Fruit fly (Drosophila melanogaster): ENCODE data around the gene LysP.

The LysP gene

DNA sequence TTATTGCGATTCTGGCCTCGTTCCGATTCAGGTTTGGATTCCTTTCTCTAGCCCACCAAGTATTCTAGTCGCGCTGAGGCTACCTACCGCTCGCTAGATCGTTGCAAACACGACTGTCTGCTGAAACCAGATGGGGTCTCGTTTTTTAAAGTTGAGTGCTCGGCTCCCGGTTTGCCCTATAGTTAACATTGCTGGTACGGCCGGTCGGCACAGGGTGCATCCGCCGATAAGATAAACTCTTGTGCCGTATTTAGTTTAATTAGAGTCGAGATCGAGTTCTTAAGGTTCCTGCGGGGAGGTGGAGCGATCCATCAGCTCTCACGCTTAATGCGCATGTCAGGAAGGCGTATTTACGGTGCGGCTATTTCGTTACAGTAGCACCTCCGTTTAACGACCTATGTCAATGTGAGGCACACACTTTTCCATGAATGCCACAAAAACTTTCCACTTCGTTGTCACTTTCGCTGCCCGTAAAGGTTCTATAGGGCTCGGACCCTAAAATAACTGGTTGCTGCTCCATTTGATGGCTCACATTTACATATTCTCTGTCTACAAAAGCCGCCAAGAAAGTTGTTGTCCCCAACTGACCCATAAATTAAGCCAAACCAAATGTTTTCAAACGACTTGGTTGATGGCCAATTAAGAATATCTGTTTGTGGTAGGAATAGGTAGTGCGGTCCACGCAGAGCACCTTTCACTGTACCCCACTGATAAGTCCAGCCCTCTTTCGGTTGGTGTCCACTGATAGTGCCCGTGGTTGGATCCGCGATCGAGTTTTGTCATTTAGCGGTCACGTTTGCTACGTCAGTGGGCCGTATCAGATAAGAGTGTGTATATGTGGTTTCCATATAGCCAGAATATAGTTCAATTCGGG lies 13.6 kb downstream of the LysP start, which contains the start of gene CG9119 (continued):
- TF ChIP-seq H15 (GFP tag; IDR thresholded peaks at IDR 0.05) (0 out of 3 replicates have a peak, but pooled peaks have one; percentile 12), Sox102F (GFP tag; optimal IDR thresholded peaks at IDR 0.05) (peak; percentile 37), CG6791 (GFP tag; IDR thresholded peaks at IDR 0.05; ENCODE audit: partially characterized antibody) (no peak), zf30C (GFP tag; optimal IDR thresholded peaks at IDR 0.05) (no peak), CG3995 (GFP tag; optimal IDR thresholded peaks at IDR 0.05) (peak; percentile 40), Atf3 (GFP tag; optimal IDR thresholded peaks at IDR 0.05) (no peak), CG4282 (GFP tag; optimal IDR thresholded peaks at IDR 0.05) (peak; percentile 25), CG9437 (GFP tag; optimal IDR thresholded peaks at IDR 0.05) (peak; percentile 69), ewg (GFP tag; optimal IDR thresholded peaks at IDR 0.05) (peak; percentile 38), CG7963 (GFP tag; IDR thresholded peaks at IDR 0.05; ENCODE audit: partially characterized antibody) (no peak), Atf6 (GFP tag; IDR thresholded peaks at IDR 0.05) (peak; percentile 74), pb (GFP tag; optimal IDR thresholded peaks at IDR 0.05) (peak; percentile 67), Antp (GFP tag; optimal IDR thresholded peaks at IDR 0.05) (peak; percentile 71), CG8388 (GFP tag; optimal IDR thresholded peaks at IDR 0.05) (peak; percentile 44), Gug (GFP tag; IDR thresholded peaks at IDR 0.05) (peak; percentile 63), tio (GFP tag; optimal IDR thresholded peaks at IDR 0.05) (peak; percentile 71), Six4 (GFP tag; optimal IDR thresholded peaks at IDR 0.05) (peak; percentile 54), Meics (GFP tag; optimal IDR thresholded peaks at IDR 0.05) (peak; percentile 75), CG7987 (GFP tag; optimal IDR thresholded peaks at IDR 0.05) (peak; percentile 71), emc (GFP tag; optimal IDR thresholded peaks at IDR 0.05) (peak; percentile 42), CTCF (GFP tag; optimal IDR thresholded peaks at IDR 0.05) (no peak), caup (GFP tag; optimal IDR thresholded peaks at IDR 0.05; ENCODE audit: severe bottlenecking) (peak; percentile 58), ara (GFP tag; IDR thresholded peaks at IDR 0.05) (0 out of 2 replicates have a peak, but pooled peaks have one; percentile 6), odd (GFP tag; optimal IDR thresholded peaks at IDR 0.05) (peak; percentile 67), z (GFP tag; IDR thresholded peaks at IDR 0.05) (no peak), vfl (GFP tag; optimal IDR thresholded peaks at IDR 0.05) (peak; percentile 48), CG18619 (GFP tag; optimal IDR thresholded peaks at IDR 0.05) (peak; percentile 63), zen2 (GFP tag; IDR thresholded peaks at IDR 0.05; ENCODE audit: partially characterized antibody) (no peak), CG14710 (tag; optimal IDR thresholded peaks at IDR 0.05) (peak; percentile 66), Optix (GFP tag; IDR thresholded peaks at IDR 0.05) (peak; percentile 52; the same call in 1 of the 3 replicates), CG18262 (tag; optimal IDR thresholded peaks at IDR 0.05) (peak; percentile 74), CG1024 (GFP tag; IDR thresholded peaks at IDR 0.05) (no peak), crp (GFP tag; optimal IDR thresholded peaks at IDR 0.05) (no peak), sens (GFP tag) (peak; percentile 90), CG3065 (GFP tag; optimal IDR thresholded peaks at IDR 0.05) (no peak), CG18011 (GFP tag; optimal IDR thresholded peaks at IDR 0.05) (no peak), Nf-YB (GFP tag; optimal IDR thresholded peaks at IDR 0.05) (peak; percentile 10), Ptx1 (GFP tag; IDR thresholded peaks at IDR 0.05) (peak; percentile 72), lab (GFP tag; optimal IDR thresholded peaks at IDR 0.05) (peak; percentile 70), CG17829 (tag; optimal IDR thresholded peaks at IDR 0.05) (peak; percentile 52), Vsx1 (GFP tag; optimal IDR thresholded peaks at IDR 0.05) (peak; percentile 81), CG30431 (GFP tag; optimal IDR thresholded peaks at IDR 0.05) (peak; percentile 49), CG10654 (GFP tag; optimal IDR thresholded peaks at IDR 0.05) (peak; percentile 26), CG2678 (tag; optimal IDR thresholded peaks at IDR 0.05) (peak; percentile 85), insv (GFP tag; optimal IDR thresholded peaks at IDR 0.05) (no peak), HLH54F (GFP tag; optimal IDR thresholded peaks at IDR 0.05) (peak; percentile 64), dmrt11E (tag; optimal IDR thresholded peaks at IDR 0.05) (peak; percentile 16), MTF-1 (GFP tag; optimal IDR thresholded peaks at IDR 0.05; ENCODE audit: borderline replicate concordance) (no peak)
